Worm (Caenorhabditis elegans): ENCODE measurements around the gene dpy-30.
A peak's percentile ranks its signal among the peaks of the same experiment; 100 is the strongest.

ce11 chrV:12184308-12184999 is 6.9 kb upstream of the dpy-30 start, which contains the start of gene srd-4:
- TF ChIP-seq lsy-2 (tag; optimal IDR thresholded peaks at IDR 0.05), result peak; percentile 39
- TF ChIP-seq pha-4 (tag; optimal IDR thresholded peaks at IDR 0.05), result peak; percentile 15
- TF ChIP-seq ceh-43 (GFP tag; optimal IDR thresholded peaks at IDR 0.05), result no peak
- no peak for TF ChIP-seq lin-13 (tag; optimal IDR thresholded peaks at IDR 0.05)
- TF ChIP-seq hlh-1 (tag; optimal IDR thresholded peaks at IDR 0.05), result no peak
- TF ChIP-seq nhr-237 (tag; optimal IDR thresholded peaks at IDR 0.05), result no peak
- no peak for TF ChIP-seq snpc-4 (tag; optimal IDR thresholded peaks at IDR 0.05)
- TF ChIP-seq nhr-12 (tag; optimal IDR thresholded peaks at IDR 0.05), result no peak
- no peak for TF ChIP-seq M03D4.4 (tag; optimal IDR thresholded peaks at IDR 0.05)
- TF ChIP-seq sptf-1 (tag; optimal IDR thresholded peaks at IDR 0.05), result no peak
- no peak for TF ChIP-seq cnd-1 (tag; optimal IDR thresholded peaks at IDR 0.05)
